Fruit fly (Drosophila melanogaster) whole organism, prepupa: ENCODE results near the gene CG31715.

ENCODE experiments used
- Blimp-1 ChIP-seq: fragments of 200-800 bp; sonication (Bioruptor generic); optimal IDR thresholded peaks from 3 replicates; lab custom pipeline; 2017; ENCODE audit warnings: missing biosample characterization, missing genetic modification characterization, mild to moderate bottlenecking, moderate library complexity, missing genetic modification reagents
- CG11902 ChIP-seq: fragments of 200-800 bp; sonication (Bioruptor generic); optimal IDR thresholded peaks from 3 replicates; lab custom pipeline; 2016; ENCODE audit warnings: missing biosample characterization, missing genetic modification characterization
- CG15336 ChIP-seq: fragments of 200-800 bp; sonication (Bioruptor generic); IDR thresholded peaks from 2 replicates; pipeline ENCODE4 v1.3.6; 2022; ENCODE audit warnings: missing biosample characterization, missing genetic modification characterization
- CG31627 ChIP-seq: fragments of 200-800 bp; sonication (Bioruptor generic); optimal IDR thresholded peaks from 3 replicates; lab custom pipeline; 2016; ENCODE audit warnings: missing biosample characterization, missing genetic modification characterization
- CG32006 ChIP-seq: fragments of 200-800 bp; sonication (Bioruptor generic); optimal IDR thresholded peaks from 3 replicates; lab custom pipeline; 2017; ENCODE audit warnings: missing biosample characterization, mild to moderate bottlenecking, missing genetic modification characterization
- CG34406 ChIP-seq: fragments of 200-800 bp; sonication (Bioruptor generic); optimal IDR thresholded peaks from 3 replicates; lab custom pipeline; 2016; ENCODE audit warnings: missing biosample characterization, missing genetic modification characterization
- CG3919 ChIP-seq: fragments of 200-800 bp; sonication (Bioruptor generic); optimal IDR thresholded peaks from 3 replicates; lab custom pipeline; 2016; ENCODE audit warnings: missing biosample characterization, missing genetic modification characterization
- CG4318 ChIP-seq: fragments of 200-800 bp; sonication (Bioruptor generic); optimal IDR thresholded peaks from 3 replicates; lab custom pipeline; 2017; ENCODE audit warnings: missing biosample characterization, mild to moderate bottlenecking, missing genetic modification characterization
- CG6854 ChIP-seq: fragments of 200-800 bp; sonication (Bioruptor generic); optimal IDR thresholded peaks from 2 replicates; lab custom pipeline; 2017; ENCODE audit warnings: missing biosample characterization, mild to moderate bottlenecking, missing genetic modification characterization
- Eip75B ChIP-seq: fragments of 200-800 bp; sonication (Bioruptor generic); optimal IDR thresholded peaks from 3 replicates; lab custom pipeline; 2016; ENCODE audit warnings: missing biosample characterization, missing genetic modification characterization
- Eip93F ChIP-seq: fragments of 200-800 bp; sonication (Bioruptor generic); optimal IDR thresholded peaks from 2 replicates; lab custom pipeline; 2016; ENCODE audit warnings: missing biosample characterization, mild to moderate bottlenecking, missing genetic modification characterization
- Ets21C ChIP-seq: fragments of 200-800 bp; sonication (Bioruptor generic); optimal IDR thresholded peaks from 3 replicates; lab custom pipeline; 2016; ENCODE audit warnings: missing biosample characterization, missing genetic modification characterization
- Ets96B ChIP-seq: fragments of 200-800 bp; optimal IDR thresholded peaks from 2 replicates; lab custom pipeline; 2019; ENCODE audit warnings: missing biosample characterization, mild to moderate bottlenecking, missing genetic modification characterization, moderate library complexity
- Sox102F ChIP-seq: fragments of 200-800 bp; sonication (Bioruptor generic); optimal IDR thresholded peaks from 2 replicates; lab custom pipeline; 2016; ENCODE audit warnings: missing biosample characterization, mild to moderate bottlenecking, missing genetic modification characterization
- Sox15 ChIP-seq: fragments of 200-800 bp; sonication (Bioruptor generic); optimal IDR thresholded peaks from 3 replicates; lab custom pipeline; 2016; ENCODE audit warnings: missing biosample characterization, missing genetic modification characterization
- dac ChIP-seq: fragments of 200-800 bp; sonication (Bioruptor generic); optimal IDR thresholded peaks from 2 replicates; lab custom pipeline; 2017; ENCODE audit warnings: missing biosample characterization, mild to moderate bottlenecking, missing genetic modification characterization
- esn ChIP-seq: fragments of 200-800 bp; sonication (Bioruptor generic); optimal IDR thresholded peaks from 2 replicates; lab custom pipeline; 2016; ENCODE audit warnings: missing biosample characterization, mild to moderate bottlenecking, missing genetic modification characterization, moderate library complexity
- fkh ChIP-seq: fragments of 200-800 bp; sonication (Bioruptor generic); optimal IDR thresholded peaks from 3 replicates; lab custom pipeline; 2017; ENCODE audit warnings: missing biosample characterization, mild to moderate bottlenecking, missing genetic modification characterization, moderate library complexity
- salr ChIP-seq, 2 experiments: fragments of 200-800 bp; sonication (Bioruptor generic); optimal IDR thresholded peaks; 3 replicates each; lab custom pipeline; 2016 to 2018; ENCODE audit warnings: missing biosample characterization in 2 of 2, missing genetic modification characterization in 2 of 2, mild to moderate bottlenecking in 1 of 2
- spab ChIP-seq: fragments of 200-800 bp; sonication (Bioruptor generic); optimal IDR thresholded peaks from 2 replicates; lab custom pipeline; 2017; ENCODE audit warnings: missing biosample characterization, mild to moderate bottlenecking, missing genetic modification characterization, missing genetic modification reagents

The CG31715 gene

DNA sequence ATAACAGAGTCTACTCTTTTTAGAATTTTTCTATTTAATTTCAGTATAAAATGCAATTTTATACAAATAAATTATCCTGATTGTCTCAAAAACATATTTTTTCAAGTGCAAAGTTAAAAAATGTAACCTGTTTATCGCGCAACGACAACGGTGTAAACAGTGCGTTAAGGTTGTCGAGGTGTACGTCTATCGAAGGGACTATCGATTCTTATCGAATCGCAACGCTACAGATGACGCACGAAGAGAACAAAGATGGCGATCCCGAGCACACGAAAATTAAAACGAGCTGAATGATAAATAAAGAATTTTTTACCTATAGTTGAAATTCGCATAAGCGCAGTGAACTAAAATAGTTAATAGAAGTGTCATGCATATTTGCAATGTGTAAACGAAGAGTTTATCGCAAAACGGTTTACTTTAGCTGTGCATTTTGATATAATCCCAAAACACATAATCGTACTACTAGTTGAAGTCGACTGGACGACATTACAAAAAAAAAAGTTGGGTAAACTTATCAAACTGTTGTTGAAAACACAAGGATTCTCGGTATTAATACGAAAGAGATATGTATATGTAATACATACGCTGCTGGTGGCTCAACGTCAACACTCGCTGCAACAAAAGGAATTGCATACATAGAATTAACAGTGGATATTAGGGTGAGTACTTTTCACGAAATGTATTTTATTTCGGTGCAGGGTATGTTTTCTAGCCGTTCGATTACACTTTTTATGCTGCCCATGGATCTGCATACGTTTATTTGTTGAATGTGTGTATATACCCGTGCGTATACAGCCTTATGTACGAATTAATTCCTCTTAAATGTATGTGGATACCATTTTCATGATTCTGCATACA is 46.7 kb downstream of the CG31715 start, which contains the start of gene da (continued):
- TF ChIP-seq CG3919 (GFP tag; lab: Kevin White, UChicago): no peak
- TF ChIP-seq Eip75B (GFP tag; lab: Kevin White, UChicago): peak; percentile 67
- peak; percentile 21 for TF ChIP-seq Eip93F (GFP tag; lab: Kevin White, UChicago)
- no peak for TF ChIP-seq CG34406 (GFP tag; lab: Kevin White, UChicago)
- TF ChIP-seq dac (GFP tag; lab: Kevin White, UChicago): peak; percentile 8
- TF ChIP-seq Ets21C: peak; percentile 12
- TF ChIP-seq CG11902 (GFP tag; lab: Kevin White, UChicago): peak; percentile 11
- TF ChIP-seq CG6854 (GFP tag; lab: Kevin White, UChicago): no peak
- TF ChIP-seq Blimp-1 (GFP tag; lab: Kevin White, UChicago): peak; percentile 17
- TF ChIP-seq CG31627: peak; percentile 58
- TF ChIP-seq salr (GFP tag; optimal IDR thresholded peaks at IDR 0.05; lab: Kevin White, UChicago): peak in 1 of 2 experiments; percentile 28
- peak; percentile 47 for TF ChIP-seq fkh (GFP tag; lab: Kevin White, UChicago)
- TF ChIP-seq esn: peak; percentile 66
- no peak for TF ChIP-seq CG32006 (GFP tag; lab: Kevin White, UChicago)
- peak; percentile 5 for TF ChIP-seq Sox15 (GFP tag; lab: Kevin White, UChicago)
- TF ChIP-seq Ets96B (tag; lab: Kevin White, UChicago): peak; percentile 24
- TF ChIP-seq CG15336: 0 out of 2 replicates have a peak, but pooled peaks have one; percentile 31
- peak; percentile 4 for TF ChIP-seq Sox102F (GFP tag; lab: Kevin White, UChicago)
- no peak for TF ChIP-seq spab (GFP tag; lab: Kevin White, UChicago)
- TF ChIP-seq CG4318 (GFP tag; lab: Kevin White, UChicago): no peak
